Worm (Caenorhabditis elegans) whole organism, mixed stage, embryonic: ENCODE data around the gene C06H5.11.

ENCODE experiments used
- M03D4.4 ChIP-seq: sonication (generic microtip); optimal IDR thresholded peaks from 2 replicates; lab custom pipeline; 2017; ENCODE audit warnings: mild to moderate bottlenecking, missing genetic modification characterization, missing compliant biosample characterization
- bed-3 ChIP-seq: fragments of 200-800 bp; sonication (Bioruptor generic); optimal IDR thresholded peaks from 3 replicates; lab custom pipeline; 2018; ENCODE audit warnings: mild to moderate bottlenecking, missing genetic modification characterization, moderate library complexity, missing compliant biosample characterization
- blmp-1 ChIP-seq: fragments of 150-350 bp; optimal IDR thresholded peaks from 2 replicates; lab custom pipeline; 2014; ENCODE audit warnings: missing biosample characterization, missing genetic modification characterization
- ceh-43 ChIP-seq: fragments of 200-800 bp; sonication (Bioruptor generic); optimal IDR thresholded peaks from 2 replicates; lab custom pipeline; 2018; ENCODE audit warnings: mild to moderate bottlenecking, missing genetic modification characterization, moderate library complexity, missing compliant biosample characterization
- ces-1 ChIP-seq: fragments of 150-350 bp; optimal IDR thresholded peaks from 2 replicates; lab custom pipeline; 2014; ENCODE audit warnings: missing biosample characterization, missing genetic modification reagents, missing genetic modification characterization
- drap-1 ChIP-seq: fragments of 200-800 bp; sonication (Bioruptor generic); optimal IDR thresholded peaks from 3 replicates; lab custom pipeline; 2018; ENCODE audit warnings: mild to moderate bottlenecking, missing genetic modification characterization, missing compliant biosample characterization
- elt-1 ChIP-seq: sonication (generic microtip); optimal IDR thresholded peaks from 2 replicates; lab custom pipeline; 2017; ENCODE audit warnings: missing genetic modification characterization, mild to moderate bottlenecking, missing compliant biosample characterization, antibody characterized with exemption, moderate library complexity, borderline replicate concordance; ENCODE audit not compliant: insufficient read depth
- elt-3 ChIP-seq: fragments of 150-350 bp; optimal IDR thresholded peaks from 2 replicates; lab custom pipeline; 2014; ENCODE audit warnings: missing biosample characterization, missing genetic modification characterization
- ham-2 ChIP-seq: fragments of 200-800 bp; sonication (Bioruptor generic); optimal IDR thresholded peaks from 2 replicates; lab custom pipeline; 2018; ENCODE audit warnings: mild to moderate bottlenecking, missing genetic modification characterization, missing compliant biosample characterization
- lsy-2 ChIP-seq: fragments of 150-350 bp; optimal IDR thresholded peaks from 2 replicates; lab custom pipeline; 2014; ENCODE audit warnings: missing biosample characterization, missing genetic modification characterization
- mep-1 ChIP-seq: fragments of 150-350 bp; optimal IDR thresholded peaks from 2 replicates; lab custom pipeline; 2017; ENCODE audit warnings: missing biosample characterization, missing genetic modification reagents, missing genetic modification characterization, inconsistent platforms
- mls-2 ChIP-seq: sonication (generic microtip); optimal IDR thresholded peaks from 2 replicates; lab custom pipeline; 2016; ENCODE audit warnings: mild to moderate bottlenecking, missing genetic modification characterization, moderate library complexity, missing compliant biosample characterization
- nhr-237 ChIP-seq: fragments of 150-350 bp; optimal IDR thresholded peaks from 2 replicates; lab custom pipeline; 2014; ENCODE audit warnings: missing biosample characterization, missing genetic modification characterization
- nhr-28 ChIP-seq: fragments of 150-350 bp; optimal IDR thresholded peaks from 2 replicates; lab custom pipeline; 2014; ENCODE audit warnings: missing biosample characterization, missing genetic modification characterization
- nhr-76 ChIP-seq: sonication (generic microtip); optimal IDR thresholded peaks from 2 replicates; lab custom pipeline; 2017; ENCODE audit warnings: missing biosample characterization, missing genetic modification characterization
- pha-4 ChIP-seq: fragments of 150-350 bp; optimal IDR thresholded peaks from 2 replicates; lab custom pipeline; 2018; ENCODE audit warnings: missing biosample characterization, missing genetic modification reagents, missing genetic modification characterization
- sem-2 ChIP-seq: fragments of 200-800 bp; sonication (Bioruptor generic); optimal IDR thresholded peaks from 2 replicates; lab custom pipeline; 2018; ENCODE audit warnings: mild to moderate bottlenecking, missing genetic modification characterization, missing compliant biosample characterization
- snpc-4 ChIP-seq: fragments of 150-350 bp; optimal IDR thresholded peaks from 2 replicates; lab custom pipeline; 2014; ENCODE audit warnings: missing biosample characterization, missing genetic modification characterization
- sptf-1 ChIP-seq: sonication (generic microtip); optimal IDR thresholded peaks from 2 replicates; lab custom pipeline; 2017; ENCODE audit warnings: mild to moderate bottlenecking, missing genetic modification characterization, moderate library complexity, missing compliant biosample characterization
- tbx-8 ChIP-seq: fragments of 200-800 bp; sonication (Bioruptor generic); optimal IDR thresholded peaks from 2 replicates; lab custom pipeline; 2018; ENCODE audit warnings: mild to moderate bottlenecking, missing genetic modification characterization, moderate library complexity, missing compliant biosample characterization
- unc-39 ChIP-seq: fragments of 150-350 bp; optimal IDR thresholded peaks from 2 replicates; lab custom pipeline; 2014; ENCODE audit warnings: missing biosample characterization, missing genetic modification characterization
- unc-62 ChIP-seq: fragments of 150-350 bp; optimal IDR thresholded peaks from 2 replicates; lab custom pipeline; 2014; ENCODE audit warnings: missing biosample characterization, missing genetic modification reagents, missing genetic modification characterization
- zip-8 ChIP-seq: fragments of 150-350 bp; optimal IDR thresholded peaks from 2 replicates; lab custom pipeline; 2014; ENCODE audit warnings: missing biosample characterization, missing genetic modification characterization

Gene C06H5.11

DNA sequence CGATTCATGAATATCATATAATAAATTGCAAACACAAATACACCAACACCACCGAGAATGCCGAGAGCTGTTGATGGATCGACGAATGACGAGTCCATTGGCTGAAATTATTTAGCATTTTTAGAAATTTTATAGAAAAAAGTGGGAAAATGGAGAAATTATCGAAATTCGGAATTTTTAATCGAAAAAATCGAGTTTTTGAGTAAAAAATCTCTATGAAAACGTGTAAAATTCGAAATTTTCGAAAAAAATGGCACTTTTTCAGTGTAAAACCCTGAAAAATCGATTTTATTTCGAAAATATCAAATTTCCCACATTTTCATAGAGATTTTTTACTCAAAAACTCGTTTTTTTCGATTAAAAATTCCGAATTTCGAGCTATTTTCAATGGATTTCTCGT, 38.0 kb downstream of the C06H5.11 start, which contains the start of gene tcc-1:
TSS of gene tcc-1 (minus strand) at position 101 of the 400 bp plus-strand sequence.
- TF ChIP-seq zip-8 (tag; lab: Kevin White, UChicago) (no peak), unc-62 (GFP tag; lab: Kevin White, UChicago) (no peak), elt-1 (tag; lab: Kevin White, UChicago) (no peak), pha-4 (tag; lab: Kevin White, UChicago) (no peak), bed-3 (GFP tag; lab: Kevin White, UChicago) (no peak), M03D4.4 (tag; lab: Kevin White, UChicago) (no peak), nhr-28 (tag; lab: Kevin White, UChicago) (no peak), drap-1 (no peak), mls-2 (tag; lab: Kevin White, UChicago) (no peak), sptf-1 (tag; lab: Kevin White, UChicago) (no peak), ham-2 (no peak), elt-3 (tag; lab: Kevin White, UChicago) (no peak), unc-39 (tag; lab: Kevin White, UChicago) (no peak), sem-2 (no peak), mep-1 (tag; lab: Kevin White, UChicago) (no peak), blmp-1 (tag; lab: Kevin White, UChicago) (no peak), snpc-4 (tag; lab: Kevin White, UChicago) (no peak)

DNA sequence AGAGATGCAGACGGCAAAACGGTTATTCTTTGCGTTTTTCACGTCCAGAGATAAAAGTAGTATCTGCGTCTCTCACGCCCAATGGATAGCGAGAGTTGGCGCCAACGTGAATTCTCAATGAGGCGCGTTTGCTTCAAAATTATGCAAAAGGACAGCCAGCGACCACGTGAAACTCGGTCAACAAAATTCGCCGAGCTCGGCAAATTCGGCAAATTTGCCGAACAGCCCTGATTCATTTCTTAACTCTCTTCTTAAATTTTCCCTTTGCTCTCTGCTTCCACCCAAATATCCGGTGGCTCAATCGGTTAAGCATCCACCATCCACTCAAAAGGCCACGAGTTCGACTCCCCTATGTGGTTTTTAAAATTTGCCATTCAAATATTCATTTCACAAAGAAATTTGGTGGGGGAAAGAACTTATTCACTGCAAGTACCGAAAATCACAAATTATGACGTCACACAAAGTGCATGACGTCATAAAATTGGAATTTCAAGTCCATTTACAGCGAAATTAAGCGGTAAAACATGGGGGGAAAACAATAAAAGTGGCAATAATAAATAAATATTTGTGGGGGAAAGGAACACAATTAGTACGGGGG, 48.4 kb downstream of the C06H5.11 start:
- peak; percentile 100 for TF ChIP-seq zip-8 (tag; lab: Kevin White, UChicago)
- no peak for TF ChIP-seq mep-1 (tag; lab: Kevin White, UChicago)

DNA sequence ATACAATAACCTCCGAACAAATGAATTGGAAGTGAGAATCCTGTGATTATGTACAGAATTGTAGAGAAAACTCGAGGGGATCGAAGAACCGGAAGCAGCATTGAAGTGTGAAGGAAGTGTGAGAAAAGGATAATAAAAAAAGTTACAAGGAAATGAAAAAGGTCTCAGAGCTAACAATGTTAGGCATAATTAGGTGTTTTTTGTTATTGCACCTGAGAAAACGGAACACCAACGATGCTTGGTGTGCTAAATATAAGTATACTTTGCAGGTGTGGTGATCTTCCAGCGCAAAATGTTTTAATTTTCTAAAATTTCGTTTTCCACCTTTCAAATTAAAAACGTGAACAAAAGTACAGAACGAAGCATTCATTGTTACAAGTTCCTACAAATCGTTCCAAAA, 49.8 kb downstream of the C06H5.11 start, which contains the start of gene srh-286:
TSS of gene srh-286 (minus strand) at position 101 of the 400 bp plus-strand sequence.
- TF ChIP-seq ham-2, result no peak
- no peak for TF ChIP-seq nhr-76 (tag; lab: Kevin White, UChicago)
- TF ChIP-seq elt-3 (tag; lab: Kevin White, UChicago), result no peak
- no peak for TF ChIP-seq sem-2
- TF ChIP-seq mls-2 (tag; lab: Kevin White, UChicago), result no peak
- no peak for TF ChIP-seq nhr-237
- TF ChIP-seq zip-8 (tag; lab: Kevin White, UChicago), result no peak
- TF ChIP-seq elt-1 (tag; lab: Kevin White, UChicago), result no peak
- no peak for TF ChIP-seq ces-1 (GFP tag; lab: Kevin White, UChicago)
- no peak for TF ChIP-seq tbx-8 (GFP tag; lab: Kevin White, UChicago)
- TF ChIP-seq unc-39 (tag; lab: Kevin White, UChicago), result no peak
- TF ChIP-seq M03D4.4 (tag; lab: Kevin White, UChicago), result no peak
- TF ChIP-seq lsy-2 (tag; lab: Kevin White, UChicago), result no peak
- TF ChIP-seq unc-62 (GFP tag; lab: Kevin White, UChicago), result no peak
- no peak for TF ChIP-seq ceh-43 (GFP tag; lab: Kevin White, UChicago)
